Fruit fly (Drosophila melanogaster) whole organism, embryonic: ENCODE results near the gene Coa8.

Experiments used
- Awh ChIP-seq: fragments of 200-800 bp; sonication (Bioruptor generic); IDR thresholded peaks from 2 replicates; pipeline ENCODE4, ENCODE4 v1.3.6; 2022; ENCODE audit warnings: missing biosample characterization, missing genetic modification characterization
- Bdp1 ChIP-seq: fragments of 200-800 bp; sonication (Bioruptor generic); optimal IDR thresholded peaks from 3 replicates; lab custom pipeline; 2016; ENCODE audit warnings: missing biosample characterization, missing genetic modification characterization
- CG11398 ChIP-seq: fragments of 200-800 bp; sonication (Bioruptor generic); optimal IDR thresholded peaks from 2 replicates; lab custom pipeline; 2016; ENCODE audit warnings: missing biosample characterization, missing genetic modification characterization
- CG11695 ChIP-seq: fragments of 200-800 bp; sonication (Bioruptor generic); IDR thresholded peaks from 3 replicates; pipeline ENCODE4 v1.3.6; 2022; ENCODE audit warnings: missing biosample characterization, missing genetic modification characterization
- CG11723 ChIP-seq: fragments of 200-800 bp; sonication (Bioruptor generic); optimal IDR thresholded peaks from 2 replicates; lab custom pipeline; 2017; ENCODE audit warnings: missing biosample characterization, mild to moderate bottlenecking, missing genetic modification characterization
- CG12104 ChIP-seq: fragments of 200-800 bp; sonication (Bioruptor generic); optimal IDR thresholded peaks from 3 replicates; lab custom pipeline; 2016; ENCODE audit warnings: missing biosample characterization, missing genetic modification characterization
- CG12769 ChIP-seq: fragments of 200-800 bp; sonication (Bioruptor generic); optimal IDR thresholded peaks from 2 replicates; lab custom pipeline; 2019; ENCODE audit warnings: missing biosample characterization, mild to moderate bottlenecking, missing genetic modification characterization, moderate library complexity
- CG13775 ChIP-seq: fragments of 200-800 bp; sonication (Bioruptor generic); optimal IDR thresholded peaks from 3 replicates; lab custom pipeline; 2017; ENCODE audit warnings: missing biosample characterization, mild to moderate bottlenecking, missing genetic modification characterization
- CG15601 ChIP-seq: fragments of 200-800 bp; sonication (Bioruptor generic); optimal IDR thresholded peaks from 3 replicates; lab custom pipeline; 2019; ENCODE audit warnings: missing biosample characterization, mild to moderate bottlenecking, missing genetic modification characterization, moderate library complexity
- CG1647 ChIP-seq: fragments of 200-800 bp; sonication (Bioruptor generic); optimal IDR thresholded peaks from 3 replicates; lab custom pipeline; 2016; ENCODE audit warnings: missing biosample characterization, missing genetic modification characterization
- CG17802 ChIP-seq: fragments of 200-800 bp; sonication (Bioruptor generic); optimal IDR thresholded peaks from 2 replicates; lab custom pipeline; 2018; ENCODE audit warnings: missing biosample characterization, mild to moderate bottlenecking, missing genetic modification characterization, moderate library complexity
- CG18476 ChIP-seq: fragments of 200-800 bp; sonication (Bioruptor generic); optimal IDR thresholded peaks from 2 replicates; lab custom pipeline; 2016; ENCODE audit warnings: missing biosample characterization, mild to moderate bottlenecking, missing genetic modification characterization
- CG2129 ChIP-seq: fragments of 200-800 bp; sonication (Bioruptor generic); IDR thresholded peaks from 2 replicates; pipeline ENCODE4 v1.3.6; 2022; ENCODE audit warnings: missing biosample characterization, missing genetic modification characterization; ENCODE audit not compliant: partially characterized antibody
- CG2678 ChIP-seq: fragments of 200-800 bp; sonication (Bioruptor generic); optimal IDR thresholded peaks from 3 replicates; lab custom pipeline; 2019; ENCODE audit warnings: missing biosample characterization, mild to moderate bottlenecking, missing genetic modification characterization, moderate library complexity
- CG30020 ChIP-seq: fragments of 200-800 bp; optimal IDR thresholded peaks from 2 replicates; lab custom pipeline; 2019; ENCODE audit warnings: missing biosample characterization, mild to moderate bottlenecking, missing genetic modification characterization, moderate library complexity
- CG3281 ChIP-seq: fragments of 200-800 bp; sonication (Bioruptor generic); optimal IDR thresholded peaks from 3 replicates; lab custom pipeline; 2017; ENCODE audit warnings: missing biosample characterization, mild to moderate bottlenecking, missing genetic modification characterization
- CG3407 ChIP-seq: fragments of 200-800 bp; sonication (Bioruptor generic); optimal IDR thresholded peaks from 2 replicates; lab custom pipeline; 2018; ENCODE audit warnings: missing biosample characterization, mild to moderate bottlenecking, missing genetic modification characterization
- CG6765 ChIP-seq: fragments of 200-800 bp; sonication (Bioruptor generic); optimal IDR thresholded peaks from 3 replicates; lab custom pipeline; 2017; ENCODE audit warnings: missing biosample characterization, mild to moderate bottlenecking, missing genetic modification characterization
- CG6854 ChIP-seq: fragments of 200-800 bp; sonication (Bioruptor generic); optimal IDR thresholded peaks from 3 replicates; lab custom pipeline; 2017; ENCODE audit warnings: missing biosample characterization, mild to moderate bottlenecking, missing genetic modification characterization
- CG8089 ChIP-seq: fragments of 200-800 bp; sonication (Bioruptor generic); optimal IDR thresholded peaks from 3 replicates; lab custom pipeline; 2016; ENCODE audit warnings: missing biosample characterization, missing genetic modification characterization
- Dfd ChIP-seq, 2 experiments: fragments of >200 bp; optimal IDR thresholded peaks; 2 replicates each; lab custom pipeline; 2017; ENCODE audit warnings: missing biosample characterization in 2 of 2, missing genetic modification characterization in 2 of 2
- ERR ChIP-seq: fragments of 200-800 bp; sonication (Bioruptor generic); optimal IDR thresholded peaks from 2 replicates; lab custom pipeline; 2016; ENCODE audit warnings: missing biosample characterization, missing genetic modification characterization
- HLHmδ ChIP-seq: fragments of 200-800 bp; sonication (Bioruptor generic); optimal IDR thresholded peaks from 2 replicates; lab custom pipeline; 2018; ENCODE audit warnings: missing biosample characterization, mild to moderate bottlenecking, missing genetic modification characterization, moderate library complexity
- HmgZ ChIP-seq: fragments of 200-800 bp; sonication (Bioruptor generic); optimal IDR thresholded peaks from 2 replicates; lab custom pipeline; 2018; ENCODE audit warnings: missing biosample characterization, mild to moderate bottlenecking, missing genetic modification characterization
- Hsf ChIP-seq: fragments of 200-800 bp; sonication (Bioruptor generic); optimal IDR thresholded peaks from 3 replicates; lab custom pipeline; 2016; ENCODE audit warnings: missing biosample characterization, missing genetic modification characterization
- Lhr ChIP-seq: fragments of 200-800 bp; sonication (Bioruptor generic); optimal IDR thresholded peaks from 3 replicates; lab custom pipeline; 2017; ENCODE audit warnings: mild to moderate bottlenecking, missing biosample characterization, missing genetic modification reagents, missing genetic modification characterization
- Mes4 ChIP-seq: fragments of 200-800 bp; sonication (Bioruptor generic); optimal IDR thresholded peaks from 2 replicates; lab custom pipeline; 2016; ENCODE audit warnings: missing biosample characterization, missing genetic modification characterization
- NFAT ChIP-seq: fragments of 200-800 bp; sonication (Bioruptor generic); IDR thresholded peaks from 2 replicates; pipeline ENCODE4 v1.3.6; 2022; ENCODE audit warnings: missing biosample characterization, missing genetic modification characterization
- amos ChIP-seq: fragments of 200-800 bp; sonication (Bioruptor generic); IDR thresholded peaks from 2 replicates; pipeline ENCODE4 v1.3.6; 2022; ENCODE audit warnings: missing biosample characterization, missing genetic modification characterization; ENCODE audit not compliant: partially characterized antibody
- ase ChIP-seq: fragments of 200-800 bp; sonication (Bioruptor generic); IDR thresholded peaks from 3 replicates; pipeline ENCODE4 v1.3.6; 2022; ENCODE audit warnings: missing biosample characterization, missing genetic modification characterization
- bcd ChIP-seq: fragments of 200-800 bp; sonication (Bioruptor generic); optimal IDR thresholded peaks from 2 replicates; lab custom pipeline; 2017; ENCODE audit warnings: missing biosample characterization, mild to moderate bottlenecking, missing genetic modification characterization
- br ChIP-seq: fragments of >200 bp; optimal IDR thresholded peaks from 2 replicates; lab custom pipeline; 2017
- cad ChIP-seq: fragments of >200 bp; optimal IDR thresholded peaks from 2 replicates; lab custom pipeline; 2017; ENCODE audit warnings: missing biosample characterization, missing genetic modification characterization
- cg ChIP-seq: fragments of 200-800 bp; sonication (Bioruptor generic); optimal IDR thresholded peaks from 3 replicates; lab custom pipeline; 2019; ENCODE audit warnings: missing biosample characterization, mild to moderate bottlenecking, missing genetic modification characterization, moderate library complexity
- dan ChIP-seq: fragments of 200-800 bp; sonication (Bioruptor generic); IDR thresholded peaks from 2 replicates; pipeline ENCODE4 v1.3.6; 2022; ENCODE audit warnings: missing biosample characterization, missing genetic modification characterization
- esg ChIP-seq: fragments of 200-800 bp; sonication (Bioruptor generic); conservative IDR thresholded peaks from 2 replicates; pipeline ENCODE4 v1.3.6; 2022; ENCODE audit warnings: missing biosample characterization, missing genetic modification characterization
- eyg ChIP-seq: fragments of 200-800 bp; sonication (Bioruptor generic); optimal IDR thresholded peaks from 3 replicates; lab custom pipeline; 2016; ENCODE audit warnings: missing biosample characterization, missing genetic modification characterization
- ftz-f1 ChIP-seq: fragments of 200-800 bp; sonication (Bioruptor generic); optimal IDR thresholded peaks from 2 replicates; lab custom pipeline; 2016; ENCODE audit warnings: missing biosample characterization, missing genetic modification characterization
- gt ChIP-seq: fragments of 200-800 bp; sonication (Bioruptor generic); IDR thresholded peaks from 2 replicates; pipeline ENCODE4 v1.3.6; 2022; ENCODE audit warnings: missing biosample characterization, missing genetic modification characterization
- jigr1 ChIP-seq: fragments of 200-800 bp; sonication (Bioruptor generic); IDR thresholded peaks from 3 replicates; pipeline ENCODE4 v1.3.6; 2022; ENCODE audit warnings: missing biosample characterization, missing genetic modification characterization
- nerfin-1 ChIP-seq: fragments of 200-800 bp; sonication (Bioruptor generic); optimal IDR thresholded peaks from 3 replicates; lab custom pipeline; 2019; ENCODE audit warnings: missing biosample characterization, mild to moderate bottlenecking, missing genetic modification characterization, moderate library complexity
- pho ChIP-seq: fragments of 200-800 bp; sonication (Bioruptor generic); optimal IDR thresholded peaks from 2 replicates; lab custom pipeline; 2016; ENCODE audit warnings: missing biosample characterization, missing genetic modification characterization
- psq ChIP-seq: fragments of 200-800 bp; sonication (Bioruptor generic); optimal IDR thresholded peaks from 2 replicates; lab custom pipeline; 2017; ENCODE audit warnings: missing biosample characterization, missing genetic modification characterization
- ro ChIP-seq: fragments of 200-800 bp; sonication (Bioruptor generic); IDR thresholded peaks from 2 replicates; pipeline ENCODE4 v1.3.6; 2022; ENCODE audit warnings: missing biosample characterization, missing genetic modification characterization
- salm ChIP-seq: fragments of 200-800 bp; sonication (Bioruptor generic); optimal IDR thresholded peaks from 2 replicates; lab custom pipeline; 2018; ENCODE audit warnings: missing biosample characterization, mild to moderate bottlenecking, missing genetic modification characterization
- shn ChIP-seq: fragments of 200-800 bp; sonication (Bioruptor generic); optimal IDR thresholded peaks from 3 replicates; lab custom pipeline; 2016; ENCODE audit warnings: missing biosample characterization, missing genetic modification characterization
- so ChIP-seq: fragments of 200-800 bp; sonication (Bioruptor generic); IDR thresholded peaks from 3 replicates; pipeline ENCODE4 v1.3.6; 2022; ENCODE audit warnings: missing biosample characterization, missing genetic modification characterization
- toy ChIP-seq: fragments of 200-800 bp; sonication (Bioruptor generic); IDR thresholded peaks from 2 replicates; pipeline ENCODE4 v1.3.6; 2022; ENCODE audit warnings: missing biosample characterization, missing genetic modification characterization
- trh ChIP-seq: fragments of 200-800 bp; sonication (Bioruptor generic); optimal IDR thresholded peaks from 2 replicates; lab custom pipeline; 2016; ENCODE audit warnings: missing biosample characterization, missing genetic modification characterization
- ttk ChIP-seq: fragments of 200-800 bp; sonication (Bioruptor generic); IDR thresholded peaks from 2 replicates; pipeline ENCODE4 v2.1.2; 2022; ENCODE audit warnings: missing biosample characterization, missing genetic modification characterization
- wek ChIP-seq: fragments of 200-800 bp; sonication (Bioruptor generic); optimal IDR thresholded peaks from 3 replicates; lab custom pipeline; 2018; ENCODE audit warnings: missing biosample characterization, mild to moderate bottlenecking, missing genetic modification characterization, moderate library complexity

Gene Coa8

DNA sequence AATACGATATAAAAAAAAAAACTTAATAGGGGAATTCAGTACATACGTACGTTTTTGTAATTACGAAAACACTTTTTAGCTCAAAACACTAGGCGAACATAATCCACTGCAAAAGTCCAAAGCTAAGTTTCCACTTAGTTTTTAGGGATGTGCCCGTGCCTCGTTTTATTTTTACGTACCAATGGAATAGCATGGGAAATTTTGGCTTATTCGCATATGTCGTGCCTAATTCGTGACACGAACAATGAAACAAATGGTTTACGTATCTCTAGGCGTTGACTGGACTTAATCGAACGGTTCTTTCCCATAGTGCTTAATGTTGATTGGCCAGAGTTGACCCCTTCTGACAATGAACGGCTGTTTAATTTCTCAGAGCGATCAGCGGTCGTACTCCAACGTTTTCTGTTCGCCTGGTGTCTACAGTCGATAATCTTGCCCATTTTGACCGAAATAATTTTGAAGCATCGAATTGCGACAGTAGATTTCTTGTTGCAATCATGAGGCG is 424 bp upstream of the Coa8 start, which contains the start of gene CG14818 (continued):
- TF ChIP-seq Dfd (GFP tag; optimal IDR thresholded peaks at IDR 0.05; lab: Kevin White, UChicago), result no peak
- TF ChIP-seq CG18476 (GFP tag; lab: Kevin White, UChicago), result no peak
- 0 out of 3 replicates have a peak, but pooled peaks have one; percentile 40 for TF ChIP-seq CG11695 (GFP tag; lab: Robert Waterston, UW)
- peak; percentile 36 for TF ChIP-seq CG11398
- TF ChIP-seq CG30020 (tag; lab: Kevin White, UChicago), result no peak
- no peak for TF ChIP-seq ro
- TF ChIP-seq Mes4 (GFP tag; lab: Kevin White, UChicago), result peak; percentile 4
- no peak for TF ChIP-seq CG11723
- TF ChIP-seq CG6765 (GFP tag; lab: Kevin White, UChicago), result no peak
- no peak for TF ChIP-seq cg (GFP tag; lab: Kevin White, UChicago)
- peak; percentile 28 for TF ChIP-seq ERR
- peak; percentile 62 for TF ChIP-seq shn
- no peak for TF ChIP-seq gt (GFP tag; lab: Robert Waterston, UW)
- peak; percentile 47 for TF ChIP-seq Bdp1
- TF ChIP-seq dan, result no peak
- peak; percentile 55 for TF ChIP-seq CG3281
- no peak for TF ChIP-seq salm (tag; lab: Kevin White, UChicago)
- peak; percentile 48 for TF ChIP-seq bcd
- TF ChIP-seq amos (GFP tag; lab: Robert Waterston, UW), result peak; percentile 78
- TF ChIP-seq so, result 0 out of 3 replicates have a peak, but pooled peaks have one; percentile 39
- TF ChIP-seq toy (GFP tag; lab: Robert Waterston, UW), result no peak
- peak; percentile 46; the same call in 1 of the 2 replicates for TF ChIP-seq NFAT
- peak; percentile 87 for TF ChIP-seq CG2129 (GFP tag; lab: Robert Waterston, UW)
- TF ChIP-seq CG12104 (GFP tag; lab: Kevin White, UChicago), result no peak
- peak; percentile 49 for TF ChIP-seq Hsf (GFP tag; lab: Kevin White, UChicago)
- TF ChIP-seq eyg, result peak; percentile 19
- TF ChIP-seq HmgZ (tag; lab: Kevin White, UChicago), result peak; percentile 60
- peak; percentile 81 for TF ChIP-seq wek
- TF ChIP-seq CG13775 (GFP tag; lab: Kevin White, UChicago), result peak; percentile 57
- TF ChIP-seq CG1647, result peak; percentile 52
- no peak for TF ChIP-seq jigr1 (GFP tag; lab: Robert Waterston, UW)
- TF ChIP-seq CG2678 (tag; lab: Kevin White, UChicago), result peak; percentile 72
- TF ChIP-seq esg (GFP tag; lab: Robert Waterston, UW), result peak; percentile 31; the same call in 1 of the 2 replicates
- TF ChIP-seq CG17802 (tag; lab: Kevin White, UChicago), result peak; percentile 23
- no peak for TF ChIP-seq nerfin-1 (tag; lab: Kevin White, UChicago)
- 0 out of 3 replicates have a peak, but pooled peaks have one; percentile 25 for TF ChIP-seq ase (GFP tag; lab: Robert Waterston, UW)
- TF ChIP-seq CG15601 (tag; lab: Kevin White, UChicago), result peak; percentile 15
- peak; percentile 56 for TF ChIP-seq Lhr (GFP tag; lab: Kevin White, UChicago)
- no peak for TF ChIP-seq ftz-f1
- no peak for TF ChIP-seq cad
- no peak for TF ChIP-seq Awh
- TF ChIP-seq ttk (GFP tag; lab: Robert Waterston, UW), result 0 out of 2 replicates have a peak, but pooled peaks have one; percentile 19
- TF ChIP-seq CG8089 (GFP tag; lab: Kevin White, UChicago), result peak; percentile 27
- no peak for TF ChIP-seq trh
- no peak for TF ChIP-seq psq (GFP tag; lab: Kevin White, UChicago)
- no peak for TF ChIP-seq br
- TF ChIP-seq HLHmδ (GFP tag; lab: Kevin White, UChicago), result no peak
- peak; percentile 41 for TF ChIP-seq pho
- TF ChIP-seq CG12769 (tag; lab: Kevin White, UChicago), result no peak
- TF ChIP-seq CG3407 (GFP tag; lab: Kevin White, UChicago), result no peak
- no peak for TF ChIP-seq CG6854
